Fruit fly (Drosophila melanogaster) whole organism, prepupa: Measurements from ENCODE around the gene HIP-R.

ENCODE experiments used
- Blimp-1 ChIP-seq: fragments of 200-800 bp; sonication (Bioruptor generic); optimal IDR thresholded peaks from 3 replicates; lab custom pipeline; 2017; ENCODE audit warnings: missing biosample characterization, missing genetic modification characterization, mild to moderate bottlenecking, moderate library complexity, missing genetic modification reagents
- CG10631 ChIP-seq: fragments of 200-800 bp; sonication (Bioruptor generic); optimal IDR thresholded peaks from 2 replicates; lab custom pipeline; 2016; ENCODE audit warnings: missing biosample characterization, missing genetic modification characterization
- CG11294 ChIP-seq: fragments of 200-800 bp; sonication (Bioruptor generic); IDR thresholded peaks from 2 replicates; pipeline ENCODE4 v1.3.6; 2022; ENCODE audit warnings: missing biosample characterization, missing genetic modification characterization
- CG11762 ChIP-seq: fragments of 200-800 bp; sonication (Bioruptor generic); optimal IDR thresholded peaks from 3 replicates; lab custom pipeline; 2016; ENCODE audit warnings: missing biosample characterization, missing genetic modification characterization; ENCODE audit not compliant: insufficient read depth
- CG11902 ChIP-seq: fragments of 200-800 bp; sonication (Bioruptor generic); optimal IDR thresholded peaks from 3 replicates; lab custom pipeline; 2016; ENCODE audit warnings: missing biosample characterization, missing genetic modification characterization
- CG15336 ChIP-seq: fragments of 200-800 bp; sonication (Bioruptor generic); IDR thresholded peaks from 2 replicates; pipeline ENCODE4 v1.3.6; 2022; ENCODE audit warnings: missing biosample characterization, missing genetic modification characterization
- CG6163 ChIP-seq: fragments of 200-800 bp; sonication (Bioruptor generic); IDR thresholded peaks from 3 replicates; pipeline ENCODE4 v1.3.6; 2022; ENCODE audit warnings: missing biosample characterization, missing genetic modification characterization
- CG6276 ChIP-seq: fragments of 200-800 bp; sonication (Bioruptor generic); optimal IDR thresholded peaks from 2 replicates; lab custom pipeline; 2017; ENCODE audit warnings: missing biosample characterization, mild to moderate bottlenecking, missing genetic modification characterization
- CG6808 ChIP-seq: fragments of 200-800 bp; sonication (Bioruptor generic); optimal IDR thresholded peaks from 3 replicates; lab custom pipeline; 2017; ENCODE audit warnings: missing biosample characterization, missing genetic modification characterization, mild to moderate bottlenecking, moderate library complexity, missing genetic modification reagents
- CG6854 ChIP-seq: fragments of 200-800 bp; sonication (Bioruptor generic); optimal IDR thresholded peaks from 2 replicates; lab custom pipeline; 2017; ENCODE audit warnings: missing biosample characterization, mild to moderate bottlenecking, missing genetic modification characterization
- CG7368 ChIP-seq: fragments of 200-800 bp; sonication (Bioruptor generic); optimal IDR thresholded peaks from 3 replicates; lab custom pipeline; 2016; ENCODE audit warnings: missing biosample characterization, missing genetic modification characterization
- CG8119 ChIP-seq: fragments of 200-800 bp; sonication (Bioruptor generic); IDR thresholded peaks from 3 replicates; pipeline ENCODE4 v1.3.6; 2022; ENCODE audit warnings: missing biosample characterization, missing genetic modification characterization
- Eip75B ChIP-seq: fragments of 200-800 bp; sonication (Bioruptor generic); optimal IDR thresholded peaks from 3 replicates; lab custom pipeline; 2016; ENCODE audit warnings: missing biosample characterization, missing genetic modification characterization
- Eip78C ChIP-seq: fragments of 200-800 bp; sonication (Bioruptor generic); peaks from one replicate; lab custom pipeline; 2016; ENCODE audit warnings: missing biosample characterization, missing genetic modification characterization
- Eip93F ChIP-seq: fragments of 200-800 bp; sonication (Bioruptor generic); optimal IDR thresholded peaks from 2 replicates; lab custom pipeline; 2016; ENCODE audit warnings: missing biosample characterization, mild to moderate bottlenecking, missing genetic modification characterization
- Ets21C ChIP-seq: fragments of 200-800 bp; sonication (Bioruptor generic); optimal IDR thresholded peaks from 3 replicates; lab custom pipeline; 2016; ENCODE audit warnings: missing biosample characterization, missing genetic modification characterization
- Gug ChIP-seq: fragments of 200-800 bp; sonication (Bioruptor generic); IDR thresholded peaks from 2 replicates; pipeline ENCODE4 v1.3.6; 2022; ENCODE audit warnings: missing biosample characterization, missing genetic modification characterization
- Hr38 ChIP-seq: sonication (Bioruptor generic); optimal IDR thresholded peaks from 2 replicates; lab custom pipeline; 2016; ENCODE audit warnings: missing biosample characterization, missing genetic modification characterization
- Hr39 ChIP-seq: fragments of 200-800 bp; sonication (Bioruptor generic); optimal IDR thresholded peaks from 2 replicates; lab custom pipeline; 2016; ENCODE audit warnings: missing biosample characterization, missing genetic modification characterization
- Hr4 ChIP-seq: fragments of 200-800 bp; sonication (Bioruptor generic); optimal IDR thresholded peaks from 3 replicates; lab custom pipeline; 2016; ENCODE audit warnings: missing biosample characterization, missing genetic modification characterization
- Lpt ChIP-seq: fragments of 200-800 bp; sonication (Bioruptor generic); optimal IDR thresholded peaks from 3 replicates; lab custom pipeline; 2016; ENCODE audit warnings: missing biosample characterization, missing genetic modification characterization
- OdsH ChIP-seq: fragments of 200-800 bp; sonication (Bioruptor generic); optimal IDR thresholded peaks from 3 replicates; lab custom pipeline; 2016; ENCODE audit warnings: missing biosample characterization, missing genetic modification characterization
- Sox102F ChIP-seq: fragments of 200-800 bp; sonication (Bioruptor generic); optimal IDR thresholded peaks from 2 replicates; lab custom pipeline; 2016; ENCODE audit warnings: missing biosample characterization, mild to moderate bottlenecking, missing genetic modification characterization
- Sox15 ChIP-seq: fragments of 200-800 bp; sonication (Bioruptor generic); optimal IDR thresholded peaks from 3 replicates; lab custom pipeline; 2016; ENCODE audit warnings: missing biosample characterization, missing genetic modification characterization
- achi ChIP-seq: fragments of 200-800 bp; sonication (Bioruptor generic); optimal IDR thresholded peaks from 3 replicates; lab custom pipeline; 2016; ENCODE audit warnings: missing biosample characterization, missing genetic modification characterization
- acj6 ChIP-seq: fragments of 200-800 bp; sonication (Bioruptor generic); optimal IDR thresholded peaks from 3 replicates; lab custom pipeline; 2016; ENCODE audit warnings: missing biosample characterization, missing genetic modification characterization
- cyc ChIP-seq: fragments of 200-800 bp; sonication (Bioruptor generic); optimal IDR thresholded peaks from 3 replicates; lab custom pipeline; 2016; ENCODE audit warnings: missing biosample characterization, missing genetic modification characterization
- dac ChIP-seq: fragments of 200-800 bp; sonication (Bioruptor generic); optimal IDR thresholded peaks from 2 replicates; lab custom pipeline; 2017; ENCODE audit warnings: missing biosample characterization, mild to moderate bottlenecking, missing genetic modification characterization
- eg ChIP-seq: fragments of 200-800 bp; sonication (Bioruptor generic); IDR thresholded peaks from 3 replicates; pipeline ENCODE4 v1.3.6; 2022; ENCODE audit warnings: missing biosample characterization, missing genetic modification characterization
- fd59A ChIP-seq: fragments of 200-800 bp; sonication (Bioruptor generic); optimal IDR thresholded peaks from 2 replicates; lab custom pipeline; 2017; ENCODE audit warnings: missing biosample characterization, mild to moderate bottlenecking, missing genetic modification characterization, missing genetic modification reagents
- fd85E ChIP-seq: fragments of 200-800 bp; sonication (Bioruptor generic); optimal IDR thresholded peaks from 3 replicates; lab custom pipeline; 2016; ENCODE audit warnings: missing biosample characterization, missing genetic modification characterization
- fkh ChIP-seq: fragments of 200-800 bp; sonication (Bioruptor generic); optimal IDR thresholded peaks from 3 replicates; lab custom pipeline; 2017; ENCODE audit warnings: missing biosample characterization, mild to moderate bottlenecking, missing genetic modification characterization, moderate library complexity
- net ChIP-seq: fragments of 200-800 bp; sonication (Bioruptor generic); optimal IDR thresholded peaks from 3 replicates; lab custom pipeline; 2016; ENCODE audit warnings: missing biosample characterization, missing genetic modification characterization
- pdm3 ChIP-seq: fragments of 200-800 bp; sonication (Bioruptor generic); optimal IDR thresholded peaks from 3 replicates; lab custom pipeline; 2016; ENCODE audit warnings: missing biosample characterization, missing genetic modification characterization
- salr ChIP-seq, 2 experiments: fragments of 200-800 bp; sonication (Bioruptor generic); optimal IDR thresholded peaks; 3 replicates each; lab custom pipeline; 2016 to 2018; ENCODE audit warnings: missing biosample characterization in 2 of 2, missing genetic modification characterization in 2 of 2, mild to moderate bottlenecking in 1 of 2
- ss ChIP-seq, 2 experiments: fragments of 200-800 bp; sonication (Bioruptor generic); optimal IDR thresholded peaks; 2 replicates in 1 of 2; 3 replicates in 1 of 2; lab custom pipeline; 2017 to 2018; ENCODE audit warnings: mild to moderate bottlenecking in 2 of 2, missing biosample characterization in 2 of 2, missing genetic modification characterization in 2 of 2, moderate library complexity in 1 of 2
- svp ChIP-seq: fragments of 200-800 bp; sonication (Bioruptor generic); peaks from one replicate; lab custom pipeline; 2016; ENCODE audit warnings: missing biosample characterization, missing genetic modification characterization
- topi ChIP-seq: fragments of 200-800 bp; sonication (Bioruptor generic); optimal IDR thresholded peaks from 3 replicates; lab custom pipeline; 2016; ENCODE audit warnings: missing biosample characterization, missing genetic modification characterization
- vri ChIP-seq: fragments of 200-800 bp; sonication (Bioruptor generic); optimal IDR thresholded peaks from 3 replicates; lab custom pipeline; 2016; ENCODE audit warnings: missing biosample characterization, mild to moderate bottlenecking, missing genetic modification characterization

HIP-R gene

DNA sequence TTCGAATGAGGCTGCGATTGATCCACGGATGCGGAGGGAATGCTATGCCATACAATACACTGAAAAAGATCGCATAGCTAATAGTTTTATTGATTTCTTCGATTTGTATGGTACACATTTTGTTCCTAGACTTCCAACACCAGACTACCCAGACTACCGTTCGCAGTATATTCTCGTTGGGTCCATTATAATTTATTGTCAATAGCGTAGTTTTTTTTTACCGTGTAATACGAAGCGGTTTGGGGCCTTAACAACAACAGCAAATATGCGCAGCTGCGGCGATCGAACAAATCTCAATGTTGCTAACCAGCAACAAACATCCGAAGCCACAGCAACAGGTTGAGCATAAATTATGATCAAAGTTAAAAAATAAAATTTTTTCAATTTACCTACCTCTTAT, 48.9 kb downstream of the HIP-R start (continued):
- TF ChIP-seq OdsH (GFP tag; lab: Kevin White, UChicago) (peak; percentile 64), fd59A (GFP tag; lab: Kevin White, UChicago) (peak; percentile 28), Eip93F (GFP tag; lab: Kevin White, UChicago) (no peak), Lpt (GFP tag; lab: Kevin White, UChicago) (peak; percentile 64), CG6276 (GFP tag; lab: Kevin White, UChicago) (peak; percentile 81), Sox15 (GFP tag; lab: Kevin White, UChicago) (no peak), topi (GFP tag; lab: Kevin White, UChicago) (peak; percentile 41), pdm3 (GFP tag; lab: Kevin White, UChicago) (peak; percentile 51), Hr4 (GFP tag; lab: Kevin White, UChicago) (peak; percentile 69), Eip75B (GFP tag; lab: Kevin White, UChicago) (no peak), cyc (GFP tag; lab: Kevin White, UChicago) (peak; percentile 42), eg (GFP tag; lab: Robert Waterston, UW) (peak; percentile 87)

dm6 chrX:3840962-3841361, 51.2 kb downstream of the HIP-R start:
- TF ChIP-seq CG10631 (GFP tag; lab: Kevin White, UChicago) (no peak), Hr38 (GFP tag; lab: Kevin White, UChicago) (no peak), svp (GFP tag; lab: Kevin White, UChicago) (no peak), cyc (GFP tag; lab: Kevin White, UChicago) (no peak), CG15336 (peak; percentile 72; the same call in 1 of the 2 replicates), vri (GFP tag; lab: Kevin White, UChicago) (no peak), Sox102F (peak; percentile 73), CG6808 (GFP tag; lab: Kevin White, UChicago) (peak; percentile 49), Hr39 (GFP tag; lab: Kevin White, UChicago) (no peak), fkh (no peak), CG6854 (GFP tag; lab: Kevin White, UChicago) (peak; percentile 70), Eip75B (GFP tag; lab: Kevin White, UChicago) (no peak), CG6163 (GFP tag; lab: Robert Waterston, UW) (peak; percentile 49; the same call in 2 of the 3 replicates), CG7368 (GFP tag; lab: Kevin White, UChicago) (no peak), CG8119 (GFP tag; lab: Robert Waterston, UW) (peak; percentile 53; the same call in 2 of the 3 replicates), Eip93F (GFP tag; lab: Kevin White, UChicago) (peak; percentile 91), acj6 (no peak), CG6276 (GFP tag; lab: Kevin White, UChicago) (peak; percentile 2), Gug (GFP tag; lab: Robert Waterston, UW) (no peak), net (peak; percentile 5), Eip78C (GFP tag; lab: Kevin White, UChicago) (peak; percentile 77), Blimp-1 (no peak), ss (GFP tag; optimal IDR thresholded peaks at IDR 0.05; lab: Kevin White, UChicago) (peak; percentile 43), Ets21C (no peak), dac (GFP tag; lab: Kevin White, UChicago) (no peak), achi (GFP tag; lab: Kevin White, UChicago) (no peak), Lpt (GFP tag; lab: Kevin White, UChicago) (peak; percentile 52), salr (GFP tag; optimal IDR thresholded peaks at IDR 0.05; lab: Kevin White, UChicago) (no peak), topi (GFP tag; lab: Kevin White, UChicago) (peak; percentile 12), CG11294 (GFP tag; lab: Robert Waterston, UW) (no peak), fd85E (GFP tag; lab: Kevin White, UChicago) (peak; percentile 2), CG11762 (GFP tag; lab: Kevin White, UChicago) (no peak), eg (GFP tag; lab: Robert Waterston, UW) (peak; percentile 37; the same call in 1 of the 3 replicates), CG11902 (GFP tag; lab: Kevin White, UChicago) (no peak)
